Fruit fly (Drosophila melanogaster): ENCODE measurements around the gene gammaSnap2.

dm6 chr3R:10075323-10075788, 45.8 kb downstream of the gammaSnap2 start, which contains the start of gene Alp13:
- TF ChIP-seq pan (optimal IDR thresholded peaks at IDR 0.05) (no peak), Dll (optimal IDR thresholded peaks at IDR 0.05) (no peak), psq (optimal IDR thresholded peaks at IDR 0.05) (no peak), usp (GFP tag; optimal IDR thresholded peaks at IDR 0.05) (no peak)
